Worm (Caenorhabditis elegans): ENCODE results near the gene srpa-72.

Gene srpa-72

DNA sequence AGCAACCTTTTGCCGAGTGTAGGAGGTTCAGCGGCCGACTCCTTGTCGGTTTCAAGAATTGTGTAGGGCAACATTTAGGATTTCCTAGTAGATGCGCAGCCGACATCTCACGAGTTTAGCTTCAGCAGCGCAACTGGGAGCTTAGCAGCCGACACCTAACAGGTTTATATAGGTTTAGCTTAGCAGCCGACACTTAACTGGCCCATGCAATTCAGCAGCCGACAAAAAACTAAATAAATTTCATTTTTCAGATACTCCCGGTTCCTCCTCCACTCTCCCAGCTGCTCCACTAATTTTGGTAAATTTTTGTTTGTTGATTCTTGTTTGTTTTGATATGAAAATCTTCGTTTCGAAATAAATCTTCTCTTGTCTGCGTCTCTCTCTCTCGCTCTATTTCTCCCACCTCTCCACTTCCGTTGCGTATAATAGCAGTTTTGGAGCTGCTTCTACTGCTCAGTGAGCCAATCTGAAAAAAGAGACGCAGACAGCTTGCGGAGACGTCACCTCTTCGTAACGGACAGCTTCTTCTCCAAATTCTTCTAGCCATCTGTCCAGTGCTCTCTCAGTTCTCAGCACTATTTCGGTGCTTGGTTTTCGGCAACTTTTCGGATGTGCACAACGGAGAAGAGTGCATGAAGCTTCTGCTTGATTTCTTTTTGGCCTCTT, 39.2 kb upstream of the srpa-72 start (continued):
- no peak for TF ChIP-seq vab-7 (GFP tag; IDR thresholded peaks at IDR 0.05)
- no peak for TF ChIP-seq skn-1 (tag; optimal IDR thresholded peaks at IDR 0.05)
- TF ChIP-seq hlh-11 (tag; optimal IDR thresholded peaks at IDR 0.05) = peak; percentile 27
- no peak for TF ChIP-seq pha-4 (GFP tag; IDR thresholded peaks at IDR 0.05)
- no peak for TF ChIP-seq pha-4 (tag; optimal IDR thresholded peaks at IDR 0.05)
- no peak for TF ChIP-seq ceh-62 (tag; optimal IDR thresholded peaks at IDR 0.05)
- no peak for TF ChIP-seq mxl-3 (GFP tag; optimal IDR thresholded peaks at IDR 0.05)
- TF ChIP-seq saeg-2 (GFP tag; IDR thresholded peaks at IDR 0.05) = no peak
- TF ChIP-seq F10B5.3 (tag; optimal IDR thresholded peaks at IDR 0.05) = no peak

DNA sequence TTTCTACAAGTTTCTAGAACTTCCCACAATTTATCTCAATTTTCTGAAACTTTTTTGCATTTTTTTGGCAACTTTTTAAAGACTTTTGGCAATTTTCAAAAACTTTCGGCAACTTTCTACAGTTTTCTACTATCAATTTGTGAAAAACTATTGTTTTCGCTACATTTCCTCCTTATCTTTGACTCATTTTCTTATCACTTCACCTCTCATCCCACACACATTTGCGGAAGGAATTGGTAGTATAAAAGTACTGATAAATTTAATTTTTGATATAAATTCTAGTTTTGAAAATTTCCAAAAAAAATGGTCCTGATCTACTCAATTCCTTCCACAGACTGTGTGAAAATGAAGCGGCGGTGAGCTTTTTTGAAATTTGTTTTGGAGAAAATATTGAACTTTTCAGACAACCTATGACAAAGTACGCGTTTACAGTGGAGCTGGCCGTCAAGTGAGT, 37.7 kb upstream of the srpa-72 start, which contains the start of gene F29A7.4:
Gene F29A7.4, plus strand, starts transcription at position 404 of the 454 bp plus-strand sequence.
- no peak for TF ChIP-seq mes-2 (tag; optimal IDR thresholded peaks at IDR 0.05; ENCODE audit: poor library complexity, severe bottlenecking)
- no peak for TF ChIP-seq daf-12 (tag; optimal IDR thresholded peaks at IDR 0.05)
- no peak for TF ChIP-seq fos-1 (tag; optimal IDR thresholded peaks at IDR 0.05)
- no peak for TF ChIP-seq snpc-1.2 (GFP tag; IDR thresholded peaks at IDR 0.05)
- TF ChIP-seq daf-16 (GFP tag; optimal IDR thresholded peaks at IDR 0.05) = no peak
- TF ChIP-seq daf-16 (tag; optimal IDR thresholded peaks at IDR 0.05) = peak; percentile 49
- peak; percentile 74 for TF ChIP-seq nhr-28 (tag; optimal IDR thresholded peaks at IDR 0.05)
- TF ChIP-seq pqm-1 (tag; optimal IDR thresholded peaks at IDR 0.05) = peak; percentile 18

DNA sequence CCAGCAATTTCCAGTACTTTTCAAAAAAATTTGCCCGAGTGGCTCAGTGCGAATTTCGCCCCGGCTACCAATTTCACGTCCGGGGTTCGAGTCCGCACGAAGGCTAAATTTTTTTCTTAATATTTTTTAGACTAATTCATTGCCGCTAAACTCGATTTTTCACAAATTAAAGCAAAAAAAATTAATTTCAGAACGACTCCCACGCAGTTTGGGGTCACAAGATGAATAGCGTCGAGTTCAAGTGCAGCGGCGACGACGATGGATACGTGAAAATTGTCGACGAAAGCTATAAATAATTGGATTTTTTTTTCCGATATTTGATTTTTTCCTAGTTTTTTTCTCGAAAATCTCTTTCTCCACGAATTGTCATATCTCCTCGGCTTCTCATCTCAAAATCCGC, 36.0 kb upstream of the srpa-72 start:
- TF ChIP-seq snpc-1.2 (GFP tag; IDR thresholded peaks at IDR 0.05) (no peak), mxl-2 (GFP tag; conservative IDR thresholded peaks at IDR 0.05) (no peak), F37D6.2 (tag; optimal IDR thresholded peaks at IDR 0.05) (no peak), lin-13 (GFP tag; optimal IDR thresholded peaks at IDR 0.05) (no peak), F10B5.3 (tag; optimal IDR thresholded peaks at IDR 0.05) (no peak), mxl-3 (GFP tag; optimal IDR thresholded peaks at IDR 0.05) (no peak), zip-11 (GFP tag; IDR thresholded peaks at IDR 0.05) (no peak), nhr-6 (tag; optimal IDR thresholded peaks at IDR 0.05) (no peak), lin-29 (GFP tag; IDR thresholded peaks at IDR 0.05) (no peak), daf-16 (GFP tag; optimal IDR thresholded peaks at IDR 0.05) (no peak), daf-16 (tag; optimal IDR thresholded peaks at IDR 0.05) (peak; percentile 28), lin-38 (GFP tag; IDR thresholded peaks at IDR 0.05) (peak; percentile 73), dpl-1 (GFP tag; optimal IDR thresholded peaks at IDR 0.05) (no peak), madf-5 (GFP tag; IDR thresholded peaks at IDR 0.05) (no peak), Y5F2A.4 (GFP tag; optimal IDR thresholded peaks at IDR 0.05) (no peak), sdz-12 (GFP tag; optimal IDR thresholded peaks at IDR 0.05) (no peak), nhr-111 (GFP tag; optimal IDR thresholded peaks at IDR 0.05) (no peak), ctbp-1 (GFP tag; IDR thresholded peaks at IDR 0.05) (no peak)

ce11 chrII:2752536-2752935, 34.7 kb upstream of the srpa-72 start, which contains the start of gene F29A7.6:
TSS of gene F29A7.6 (minus strand) at chrII:2752611.
- peak; percentile 67; the same call in 1 of the 2 replicates for TF ChIP-seq ZK337.2 (GFP tag; IDR thresholded peaks at IDR 0.05)
- peak; percentile 49 for TF ChIP-seq rbr-2 (tag; optimal IDR thresholded peaks at IDR 0.05)
- TF ChIP-seq arid-1 (GFP tag; conservative IDR thresholded peaks at IDR 0.05) = no peak
- no peak for TF ChIP-seq ctbp-1 (GFP tag; IDR thresholded peaks at IDR 0.05)
- no peak for TF ChIP-seq aly-2 (tag; optimal IDR thresholded peaks at IDR 0.05)
- TF ChIP-seq cey-2 (tag; optimal IDR thresholded peaks at IDR 0.05; ENCODE audit: borderline replicate concordance, insufficient read depth) = no peak
- no peak for TF ChIP-seq zip-2 (tag; optimal IDR thresholded peaks at IDR 0.05)
- TF ChIP-seq jun-1 (tag; optimal IDR thresholded peaks at IDR 0.05) = no peak
- peak; percentile 3 for TF ChIP-seq nhr-6 (tag; optimal IDR thresholded peaks at IDR 0.05)
- TF ChIP-seq spr-3 (GFP tag; optimal IDR thresholded peaks at IDR 0.05) = no peak
- TF ChIP-seq hlh-11 (tag; optimal IDR thresholded peaks at IDR 0.05) = peak; percentile 25
- TF ChIP-seq F37D6.2 (tag; optimal IDR thresholded peaks at IDR 0.05) = no peak
- no peak for TF ChIP-seq zag-1 (tag; optimal IDR thresholded peaks at IDR 0.05)
- peak; percentile 50; the same call in 1 of the 2 replicates for TF ChIP-seq dmd-6 (GFP tag; IDR thresholded peaks at IDR 0.05)
- peak; percentile 10 for TF ChIP-seq F49E8.2 (tag; optimal IDR thresholded peaks at IDR 0.05; ENCODE audit: borderline replicate concordance)
- no peak for TF ChIP-seq unc-39 (tag; optimal IDR thresholded peaks at IDR 0.05)
- TF ChIP-seq nhr-42 (GFP tag; IDR thresholded peaks at IDR 0.05) = no peak
- TF ChIP-seq dmd-9 (GFP tag; IDR thresholded peaks at IDR 0.05) = 0 out of 2 replicates have a peak, but pooled peaks have one; percentile 26
- TF ChIP-seq daf-16 (GFP tag; optimal IDR thresholded peaks at IDR 0.05) = no peak
- TF ChIP-seq daf-16 (tag; optimal IDR thresholded peaks at IDR 0.05) = no peak
- no peak for TF ChIP-seq mxl-3 (GFP tag; optimal IDR thresholded peaks at IDR 0.05)
- no peak for TF ChIP-seq vab-7 (GFP tag; IDR thresholded peaks at IDR 0.05)
- TF ChIP-seq zip-11 (GFP tag; IDR thresholded peaks at IDR 0.05) = no peak
- TF ChIP-seq set-16 (GFP tag; IDR thresholded peaks at IDR 0.05) = no peak
